Fruit fly (Drosophila melanogaster) whole organism, prepupa: ENCODE data around the gene Eig71Ed.

Experiments used
- Blimp-1 ChIP-seq: fragments of 200-800 bp; sonication (Bioruptor generic); optimal IDR thresholded peaks from 3 replicates; lab custom pipeline; 2017; ENCODE audit warnings: missing biosample characterization, missing genetic modification characterization, mild to moderate bottlenecking, moderate library complexity, missing genetic modification reagents
- CG10631 ChIP-seq: fragments of 200-800 bp; sonication (Bioruptor generic); optimal IDR thresholded peaks from 2 replicates; lab custom pipeline; 2016; ENCODE audit warnings: missing biosample characterization, missing genetic modification characterization
- CG10669 ChIP-seq: fragments of 200-800 bp; sonication (Bioruptor generic); optimal IDR thresholded peaks from 3 replicates; lab custom pipeline; 2018; ENCODE audit warnings: missing biosample characterization, mild to moderate bottlenecking, missing genetic modification characterization, moderate library complexity
- CG11294 ChIP-seq: fragments of 200-800 bp; sonication (Bioruptor generic); IDR thresholded peaks from 2 replicates; pipeline ENCODE4 v1.3.6; 2022; ENCODE audit warnings: missing biosample characterization, missing genetic modification characterization
- CG11762 ChIP-seq: fragments of 200-800 bp; sonication (Bioruptor generic); optimal IDR thresholded peaks from 3 replicates; lab custom pipeline; 2016; ENCODE audit warnings: missing biosample characterization, missing genetic modification characterization; ENCODE audit not compliant: insufficient read depth
- CG11902 ChIP-seq: fragments of 200-800 bp; sonication (Bioruptor generic); optimal IDR thresholded peaks from 3 replicates; lab custom pipeline; 2016; ENCODE audit warnings: missing biosample characterization, missing genetic modification characterization
- CG15336 ChIP-seq: fragments of 200-800 bp; sonication (Bioruptor generic); IDR thresholded peaks from 2 replicates; pipeline ENCODE4 v1.3.6; 2022; ENCODE audit warnings: missing biosample characterization, missing genetic modification characterization
- CG16779 ChIP-seq: fragments of 200-800 bp; sonication (Bioruptor generic); optimal IDR thresholded peaks from 3 replicates; lab custom pipeline; 2017; ENCODE audit warnings: missing biosample characterization, mild to moderate bottlenecking, missing genetic modification characterization
- CG3032 ChIP-seq: fragments of 200-800 bp; optimal IDR thresholded peaks from 2 replicates; lab custom pipeline; 2019; ENCODE audit warnings: missing biosample characterization, mild to moderate bottlenecking, missing genetic modification characterization, moderate library complexity
- CG31627 ChIP-seq: fragments of 200-800 bp; sonication (Bioruptor generic); optimal IDR thresholded peaks from 3 replicates; lab custom pipeline; 2016; ENCODE audit warnings: missing biosample characterization, missing genetic modification characterization
- CG32006 ChIP-seq: fragments of 200-800 bp; sonication (Bioruptor generic); optimal IDR thresholded peaks from 3 replicates; lab custom pipeline; 2017; ENCODE audit warnings: missing biosample characterization, mild to moderate bottlenecking, missing genetic modification characterization
- CG34406 ChIP-seq: fragments of 200-800 bp; sonication (Bioruptor generic); optimal IDR thresholded peaks from 3 replicates; lab custom pipeline; 2016; ENCODE audit warnings: missing biosample characterization, missing genetic modification characterization
- CG3919 ChIP-seq: fragments of 200-800 bp; sonication (Bioruptor generic); optimal IDR thresholded peaks from 3 replicates; lab custom pipeline; 2016; ENCODE audit warnings: missing biosample characterization, missing genetic modification characterization
- CG6163 ChIP-seq: fragments of 200-800 bp; sonication (Bioruptor generic); IDR thresholded peaks from 3 replicates; pipeline ENCODE4 v1.3.6; 2022; ENCODE audit warnings: missing biosample characterization, missing genetic modification characterization
- CG6276 ChIP-seq: fragments of 200-800 bp; sonication (Bioruptor generic); optimal IDR thresholded peaks from 2 replicates; lab custom pipeline; 2017; ENCODE audit warnings: missing biosample characterization, mild to moderate bottlenecking, missing genetic modification characterization
- CG6792 ChIP-seq: fragments of 200-800 bp; sonication (Bioruptor generic); optimal IDR thresholded peaks from 3 replicates; lab custom pipeline; 2016; ENCODE audit warnings: missing biosample characterization, missing genetic modification characterization
- CG6854 ChIP-seq: fragments of 200-800 bp; sonication (Bioruptor generic); optimal IDR thresholded peaks from 2 replicates; lab custom pipeline; 2017; ENCODE audit warnings: missing biosample characterization, mild to moderate bottlenecking, missing genetic modification characterization
- CG8119 ChIP-seq: fragments of 200-800 bp; sonication (Bioruptor generic); IDR thresholded peaks from 3 replicates; pipeline ENCODE4 v1.3.6; 2022; ENCODE audit warnings: missing biosample characterization, missing genetic modification characterization
- CG8319 ChIP-seq: fragments of 200-800 bp; sonication (Bioruptor generic); optimal IDR thresholded peaks from 3 replicates; lab custom pipeline; 2016; ENCODE audit warnings: missing biosample characterization, missing genetic modification characterization
- CG8632 ChIP-seq: fragments of 200-800 bp; sonication (Bioruptor generic); optimal IDR thresholded peaks from 3 replicates; lab custom pipeline; 2016; ENCODE audit warnings: missing biosample characterization, missing genetic modification characterization
- CG9139 ChIP-seq: fragments of 200-800 bp; sonication (Bioruptor generic); optimal IDR thresholded peaks from 3 replicates; lab custom pipeline; 2017; ENCODE audit warnings: missing biosample characterization, mild to moderate bottlenecking, missing genetic modification characterization
- Eip75B ChIP-seq: fragments of 200-800 bp; sonication (Bioruptor generic); optimal IDR thresholded peaks from 3 replicates; lab custom pipeline; 2016; ENCODE audit warnings: missing biosample characterization, missing genetic modification characterization
- Eip78C ChIP-seq: fragments of 200-800 bp; sonication (Bioruptor generic); peaks from one replicate; lab custom pipeline; 2016; ENCODE audit warnings: missing biosample characterization, missing genetic modification characterization
- Eip93F ChIP-seq: fragments of 200-800 bp; sonication (Bioruptor generic); optimal IDR thresholded peaks from 2 replicates; lab custom pipeline; 2016; ENCODE audit warnings: missing biosample characterization, mild to moderate bottlenecking, missing genetic modification characterization
- Ets21C ChIP-seq: fragments of 200-800 bp; sonication (Bioruptor generic); optimal IDR thresholded peaks from 3 replicates; lab custom pipeline; 2016; ENCODE audit warnings: missing biosample characterization, missing genetic modification characterization
- Ets96B ChIP-seq: fragments of 200-800 bp; optimal IDR thresholded peaks from 2 replicates; lab custom pipeline; 2019; ENCODE audit warnings: missing biosample characterization, mild to moderate bottlenecking, missing genetic modification characterization, moderate library complexity
- Gug ChIP-seq: fragments of 200-800 bp; sonication (Bioruptor generic); IDR thresholded peaks from 2 replicates; pipeline ENCODE4 v1.3.6; 2022; ENCODE audit warnings: missing biosample characterization, missing genetic modification characterization
- Hr39 ChIP-seq: fragments of 200-800 bp; sonication (Bioruptor generic); optimal IDR thresholded peaks from 2 replicates; lab custom pipeline; 2016; ENCODE audit warnings: missing biosample characterization, missing genetic modification characterization
- Met ChIP-seq: fragments of 200-800 bp; sonication (Bioruptor generic); optimal IDR thresholded peaks from 3 replicates; lab custom pipeline; 2016; ENCODE audit warnings: missing biosample characterization, missing genetic modification characterization
- OdsH ChIP-seq: fragments of 200-800 bp; sonication (Bioruptor generic); optimal IDR thresholded peaks from 3 replicates; lab custom pipeline; 2016; ENCODE audit warnings: missing biosample characterization, missing genetic modification characterization
- Sox14 ChIP-seq: fragments of 200-800 bp; sonication (Bioruptor generic); optimal IDR thresholded peaks from 3 replicates; lab custom pipeline; 2016; ENCODE audit warnings: missing biosample characterization, missing genetic modification characterization
- Sox15 ChIP-seq: fragments of 200-800 bp; sonication (Bioruptor generic); optimal IDR thresholded peaks from 3 replicates; lab custom pipeline; 2016; ENCODE audit warnings: missing biosample characterization, missing genetic modification characterization
- achi ChIP-seq: fragments of 200-800 bp; sonication (Bioruptor generic); optimal IDR thresholded peaks from 3 replicates; lab custom pipeline; 2016; ENCODE audit warnings: missing biosample characterization, missing genetic modification characterization
- acj6 ChIP-seq: fragments of 200-800 bp; sonication (Bioruptor generic); optimal IDR thresholded peaks from 3 replicates; lab custom pipeline; 2016; ENCODE audit warnings: missing biosample characterization, missing genetic modification characterization
- dac ChIP-seq: fragments of 200-800 bp; sonication (Bioruptor generic); optimal IDR thresholded peaks from 2 replicates; lab custom pipeline; 2017; ENCODE audit warnings: missing biosample characterization, mild to moderate bottlenecking, missing genetic modification characterization
- dsx ChIP-seq: fragments of 200-800 bp; optimal IDR thresholded peaks from 3 replicates; lab custom pipeline; 2019; ENCODE audit warnings: missing biosample characterization, mild to moderate bottlenecking, missing genetic modification characterization, moderate library complexity; ENCODE audit not compliant: poor library complexity, severe bottlenecking
- esn ChIP-seq: fragments of 200-800 bp; sonication (Bioruptor generic); optimal IDR thresholded peaks from 2 replicates; lab custom pipeline; 2016; ENCODE audit warnings: missing biosample characterization, mild to moderate bottlenecking, missing genetic modification characterization, moderate library complexity
- fd85E ChIP-seq: fragments of 200-800 bp; sonication (Bioruptor generic); optimal IDR thresholded peaks from 3 replicates; lab custom pipeline; 2016; ENCODE audit warnings: missing biosample characterization, missing genetic modification characterization
- fkh ChIP-seq: fragments of 200-800 bp; sonication (Bioruptor generic); optimal IDR thresholded peaks from 3 replicates; lab custom pipeline; 2017; ENCODE audit warnings: missing biosample characterization, mild to moderate bottlenecking, missing genetic modification characterization, moderate library complexity
- lz ChIP-seq: fragments of 200-800 bp; sonication (Bioruptor generic); optimal IDR thresholded peaks from 3 replicates; lab custom pipeline; 2016; ENCODE audit warnings: missing biosample characterization, missing genetic modification characterization
- net ChIP-seq: fragments of 200-800 bp; sonication (Bioruptor generic); optimal IDR thresholded peaks from 3 replicates; lab custom pipeline; 2016; ENCODE audit warnings: missing biosample characterization, missing genetic modification characterization
- pdm3 ChIP-seq: fragments of 200-800 bp; sonication (Bioruptor generic); optimal IDR thresholded peaks from 3 replicates; lab custom pipeline; 2016; ENCODE audit warnings: missing biosample characterization, missing genetic modification characterization
- salr ChIP-seq, 2 experiments: fragments of 200-800 bp; sonication (Bioruptor generic); optimal IDR thresholded peaks; 3 replicates each; lab custom pipeline; 2016 to 2018; ENCODE audit warnings: missing biosample characterization in 2 of 2, missing genetic modification characterization in 2 of 2, mild to moderate bottlenecking in 1 of 2
- svp ChIP-seq: fragments of 200-800 bp; sonication (Bioruptor generic); peaks from one replicate; lab custom pipeline; 2016; ENCODE audit warnings: missing biosample characterization, missing genetic modification characterization
- vri ChIP-seq: fragments of 200-800 bp; sonication (Bioruptor generic); optimal IDR thresholded peaks from 3 replicates; lab custom pipeline; 2016; ENCODE audit warnings: missing biosample characterization, mild to moderate bottlenecking, missing genetic modification characterization

Gene Eig71Ed

dm6 chr3L:15637618-15638017 lies 14.7 kb upstream of the Eig71Ed start (continued):
- no peak for TF ChIP-seq CG8119 (GFP tag; lab: Robert Waterston, UW)
- TF ChIP-seq dac = no peak
- TF ChIP-seq pdm3 = no peak
- TF ChIP-seq vri (GFP tag; lab: Kevin White, UChicago) = peak; percentile 97
- TF ChIP-seq CG10631 (GFP tag; lab: Kevin White, UChicago) = no peak
- TF ChIP-seq lz (GFP tag; lab: Kevin White, UChicago) = no peak
- TF ChIP-seq CG6276 (GFP tag; lab: Kevin White, UChicago) = no peak
- no peak for TF ChIP-seq CG8319 (GFP tag; lab: Kevin White, UChicago)
- no peak for TF ChIP-seq CG32006
- no peak for TF ChIP-seq dsx
- no peak for TF ChIP-seq OdsH (GFP tag; lab: Kevin White, UChicago)
- TF ChIP-seq fd85E (GFP tag; lab: Kevin White, UChicago) = no peak
- peak; percentile 6 for TF ChIP-seq CG10669 (GFP tag; lab: Kevin White, UChicago)
- TF ChIP-seq CG6792 = no peak
- TF ChIP-seq CG11294 = no peak
- TF ChIP-seq Ets96B (tag; lab: Kevin White, UChicago) = no peak
- TF ChIP-seq acj6 (GFP tag; lab: Kevin White, UChicago) = no peak
- TF ChIP-seq CG11762 (GFP tag; lab: Kevin White, UChicago) = no peak
- no peak for TF ChIP-seq CG6163 (GFP tag; lab: Robert Waterston, UW)
- TF ChIP-seq CG3919 = no peak
- no peak for TF ChIP-seq Blimp-1 (GFP tag; lab: Kevin White, UChicago)
- TF ChIP-seq net (GFP tag; lab: Kevin White, UChicago) = no peak
- TF ChIP-seq CG15336 (GFP tag; lab: Robert Waterston, UW) = no peak
- no peak for TF ChIP-seq Sox15 (GFP tag; lab: Kevin White, UChicago)
- TF ChIP-seq CG6854 (GFP tag; lab: Kevin White, UChicago) = no peak
- no peak for TF ChIP-seq CG11902
- no peak for TF ChIP-seq CG9139 (GFP tag; lab: Kevin White, UChicago)
- no peak for TF ChIP-seq Gug
- TF ChIP-seq CG16779 (tag; lab: Kevin White, UChicago) = no peak
- TF ChIP-seq salr (GFP tag; optimal IDR thresholded peaks at IDR 0.05; lab: Kevin White, UChicago) = no peak

dm6 chr3L:15638524-15638923 lies 13.8 kb upstream of the Eig71Ed start:
- TF ChIP-seq Ets21C = no peak
- TF ChIP-seq CG3032 = no peak
- TF ChIP-seq CG6854 (GFP tag; lab: Kevin White, UChicago) = no peak
- no peak for TF ChIP-seq esn (GFP tag; lab: Kevin White, UChicago)
- TF ChIP-seq fkh = no peak
- TF ChIP-seq, all 60 proteins: peak for 0

dm6 chr3L:15639978-15640377 lies 12.4 kb upstream of the Eig71Ed start:
- TF ChIP-seq Ets21C (no peak), CG8119 (GFP tag; lab: Robert Waterston, UW) (0 out of 3 replicates have a peak, but pooled peaks have one; percentile 17), CG31627 (peak; percentile 4), acj6 (GFP tag; lab: Kevin White, UChicago) (no peak), lz (GFP tag; lab: Kevin White, UChicago) (peak; percentile 7), svp (GFP tag; lab: Kevin White, UChicago) (peak; percentile 39), esn (GFP tag; lab: Kevin White, UChicago) (peak; percentile 12), Met (GFP tag; lab: Kevin White, UChicago) (peak; percentile 2)
- TF ChIP-seq, all 60 proteins: peak for 6

- TF ChIP-seq CG9139 (GFP tag; lab: Kevin White, UChicago) (no peak), CG6276 (GFP tag; lab: Kevin White, UChicago) (no peak), salr (GFP tag; optimal IDR thresholded peaks at IDR 0.05; lab: Kevin White, UChicago) (peak in 1 of 2 experiments; percentile 20), CG8632 (GFP tag; lab: Kevin White, UChicago) (peak; percentile 44), esn (GFP tag; lab: Kevin White, UChicago) (peak; percentile 73), lz (GFP tag; lab: Kevin White, UChicago) (peak; percentile 27), Eip75B (peak; percentile 52), Hr39 (GFP tag; lab: Kevin White, UChicago) (peak; percentile 18), acj6 (GFP tag; lab: Kevin White, UChicago) (peak; percentile 31), Eip93F (GFP tag; lab: Kevin White, UChicago) (no peak), OdsH (GFP tag; lab: Kevin White, UChicago) (peak; percentile 34), CG6792 (peak; percentile 45), CG11762 (GFP tag; lab: Kevin White, UChicago) (peak; percentile 43), achi (GFP tag; lab: Kevin White, UChicago) (no peak), CG6854 (GFP tag; lab: Kevin White, UChicago) (no peak), dsx (peak; percentile 17), dac (peak; percentile 29), Sox14 (GFP tag; lab: Kevin White, UChicago) (peak; percentile 64), svp (GFP tag; lab: Kevin White, UChicago) (peak; percentile 73), CG15336 (GFP tag; lab: Robert Waterston, UW) (0 out of 2 replicates have a peak, but pooled peaks have one; percentile 27), CG34406 (GFP tag; lab: Kevin White, UChicago) (peak; percentile 23), Eip78C (GFP tag; lab: Kevin White, UChicago) (peak; percentile 75), CG8119 (GFP tag; lab: Robert Waterston, UW) (peak; percentile 38; the same call in 1 of the 3 replicates)
Measured at dm6 chr3L:15641590-15642019, 10.7 kb upstream of the Eig71Ed start.
